Worm (Caenorhabditis elegans) whole organism, early embryonic: ENCODE measurements around the gene mrpl-35.

Source experiments
- B0310.2 ChIP-seq: sonication (generic microtip); optimal IDR thresholded peaks from 2 replicates; lab custom pipeline; 2016; ENCODE audit warnings: mild to moderate bottlenecking, missing genetic modification characterization, missing compliant biosample characterization
- ama-1 ChIP-seq: fragments of 150-350 bp; optimal IDR thresholded peaks from 2 replicates; lab custom pipeline; 2014
- flt-1 ChIP-seq: fragments of 200-800 bp; sonication (Bioruptor generic); IDR thresholded peaks from 2 replicates; pipeline ENCODE4 v1.3.6; 2022; ENCODE audit warnings: missing genetic modification characterization, missing compliant biosample characterization
- hmbx-1 ChIP-seq: sonication (generic microtip); optimal IDR thresholded peaks from 2 replicates; lab custom pipeline; 2016; ENCODE audit warnings: mild to moderate bottlenecking, missing genetic modification characterization, missing compliant biosample characterization
- hmg-4 ChIP-seq: fragments of 200-800 bp; sonication (Bioruptor generic); optimal IDR thresholded peaks from 2 replicates; lab custom pipeline; 2018; ENCODE audit warnings: mild to moderate bottlenecking, missing genetic modification characterization, missing compliant biosample characterization
- hnd-1 ChIP-seq: sonication (generic microtip); optimal IDR thresholded peaks from 2 replicates; lab custom pipeline; 2016; ENCODE audit warnings: missing genetic modification characterization, missing compliant biosample characterization
- tbx-11 ChIP-seq: fragments of 200-800 bp; sonication (Bioruptor generic); IDR thresholded peaks from 2 replicates; pipeline ENCODE4 v1.3.6; 2022; ENCODE audit warnings: missing genetic modification characterization, missing compliant biosample characterization
- tbx-37 ChIP-seq: fragments of 200-800 bp; sonication (Bioruptor generic); conservative IDR thresholded peaks from 2 replicates; pipeline ENCODE4 v1.3.6; 2022; ENCODE audit warnings: missing genetic modification reagents, missing genetic modification characterization, missing compliant biosample characterization

ce11 chrIII:3543071-3543470 is 33.0 kb downstream of the mrpl-35 start:
- TF ChIP-seq ama-1 (lab: Kevin White, UChicago): no peak
- no peak for TF ChIP-seq tbx-37
- no peak for TF ChIP-seq hmg-4 (GFP tag; lab: Kevin White, UChicago)
- TF ChIP-seq hnd-1 (tag; lab: Kevin White, UChicago): no peak
- no peak for TF ChIP-seq B0310.2 (tag; lab: Kevin White, UChicago)
- no peak for TF ChIP-seq hmbx-1
- no peak for TF ChIP-seq flt-1 (GFP tag; lab: Robert Waterston, UW)
- TF ChIP-seq tbx-11 (GFP tag; lab: Robert Waterston, UW): no peak
